Fruit fly (Drosophila melanogaster) whole organism, embryonic: ENCODE data around the gene Hel25E.

Experiments
- ATbp ChIP-seq: fragments of 200-800 bp; sonication (Bioruptor generic); optimal IDR thresholded peaks from 2 replicates; lab custom pipeline; 2017; ENCODE audit warnings: missing biosample characterization, mild to moderate bottlenecking, missing genetic modification characterization, missing genetic modification reagents
- BEAF-32 ChIP-seq: fragments of 200-800 bp; sonication (Bioruptor generic); optimal IDR thresholded peaks from 3 replicates; lab custom pipeline; 2017; ENCODE audit warnings: missing biosample characterization, missing genetic modification characterization, mild to moderate bottlenecking, moderate library complexity, missing genetic modification reagents
- CG1024 ChIP-seq: fragments of 200-800 bp; sonication (Bioruptor generic); IDR thresholded peaks from 2 replicates; pipeline ENCODE4 v1.3.6; 2022; ENCODE audit warnings: missing biosample characterization, missing genetic modification characterization
- CG11456 ChIP-seq: fragments of 200-800 bp; sonication (Bioruptor generic); IDR thresholded peaks from 3 replicates; pipeline ENCODE4 v1.3.6; 2022; ENCODE audit warnings: missing biosample characterization, missing genetic modification characterization
- CG14441 ChIP-seq: fragments of 200-800 bp; sonication (Bioruptor generic); IDR thresholded peaks from 2 replicates; pipeline ENCODE4 v1.3.6; 2022; ENCODE audit warnings: missing biosample characterization, missing genetic modification characterization
- CG15073 ChIP-seq: fragments of 200-800 bp; sonication (Bioruptor generic); optimal IDR thresholded peaks from 2 replicates; lab custom pipeline; 2016; ENCODE audit warnings: missing biosample characterization, missing genetic modification characterization
- CG15479 ChIP-seq: fragments of 200-800 bp; sonication (Bioruptor generic); optimal IDR thresholded peaks from 3 replicates; lab custom pipeline; 2019; ENCODE audit warnings: missing biosample characterization, mild to moderate bottlenecking, missing genetic modification characterization, moderate library complexity
- CG18599 ChIP-seq: fragments of 200-800 bp; sonication (Bioruptor generic); optimal IDR thresholded peaks from 3 replicates; lab custom pipeline; 2017; ENCODE audit warnings: missing biosample characterization, missing genetic modification characterization, mild to moderate bottlenecking, moderate library complexity, missing genetic modification reagents
- CG18619 ChIP-seq: fragments of 200-800 bp; sonication (Bioruptor generic); optimal IDR thresholded peaks from 3 replicates; lab custom pipeline; 2017; ENCODE audit warnings: missing biosample characterization, mild to moderate bottlenecking, missing genetic modification characterization
- CG2120 ChIP-seq: fragments of 200-800 bp; sonication (Bioruptor generic); optimal IDR thresholded peaks from 3 replicates; lab custom pipeline; 2016; ENCODE audit warnings: missing biosample characterization, missing genetic modification characterization
- CG2129 ChIP-seq: fragments of 200-800 bp; sonication (Bioruptor generic); IDR thresholded peaks from 2 replicates; pipeline ENCODE4 v1.3.6; 2022; ENCODE audit warnings: missing biosample characterization, missing genetic modification characterization; ENCODE audit not compliant: partially characterized antibody
- CG31224 ChIP-seq: fragments of 200-800 bp; sonication (Bioruptor generic); IDR thresholded peaks from 2 replicates; pipeline ENCODE4 v1.3.6; 2022; ENCODE audit warnings: missing biosample characterization, missing genetic modification characterization
- CG32532 ChIP-seq: fragments of 200-800 bp; sonication (Bioruptor generic); IDR thresholded peaks from 2 replicates; pipeline ENCODE4 v1.3.6; 2022; ENCODE audit warnings: missing biosample characterization, missing genetic modification characterization
- CG33557 ChIP-seq: fragments of 200-800 bp; sonication (Bioruptor generic); optimal IDR thresholded peaks from 2 replicates; lab custom pipeline; 2019; ENCODE audit warnings: missing biosample characterization, mild to moderate bottlenecking, missing genetic modification characterization, moderate library complexity
- CG7556 ChIP-seq: fragments of 200-800 bp; sonication (Bioruptor generic); optimal IDR thresholded peaks from 2 replicates; lab custom pipeline; 2017; ENCODE audit warnings: missing biosample characterization, mild to moderate bottlenecking, missing genetic modification characterization
- CG8924 ChIP-seq: fragments of 200-800 bp; optimal IDR thresholded peaks from 3 replicates; lab custom pipeline; 2019; ENCODE audit warnings: missing biosample characterization, mild to moderate bottlenecking, missing genetic modification characterization, moderate library complexity
- CG9932 ChIP-seq: fragments of 200-800 bp; sonication (Bioruptor generic); IDR thresholded peaks from 2 replicates; pipeline ENCODE4 v1.3.6; 2022; ENCODE audit warnings: missing biosample characterization, missing genetic modification characterization
- CoRest ChIP-seq: fragments of 200-800 bp; sonication (Bioruptor generic); optimal IDR thresholded peaks from 3 replicates; lab custom pipeline; 2018; ENCODE audit warnings: missing biosample characterization, mild to moderate bottlenecking, missing genetic modification characterization, moderate library complexity
- Dll ChIP-seq: fragments of 200-800 bp; sonication (Bioruptor generic); IDR thresholded peaks from 4 replicates; pipeline ENCODE4 v1.3.6; 2022; ENCODE audit warnings: missing biosample characterization, missing genetic modification characterization; ENCODE audit not compliant: partially characterized antibody
- E2f1 ChIP-seq: fragments of 200-800 bp; sonication (Bioruptor generic); IDR thresholded peaks from 2 replicates; pipeline ENCODE4 v1.3.6; 2022; ENCODE audit warnings: missing biosample characterization, missing genetic modification characterization
- Elba2 ChIP-seq: fragments of 200-800 bp; sonication (Bioruptor generic); optimal IDR thresholded peaks from 3 replicates; lab custom pipeline; 2016; ENCODE audit warnings: missing biosample characterization, missing genetic modification characterization
- Fer3 ChIP-seq: fragments of 200-800 bp; sonication (Bioruptor generic); optimal IDR thresholded peaks from 2 replicates; lab custom pipeline; 2018; ENCODE audit warnings: missing biosample characterization, mild to moderate bottlenecking, missing genetic modification characterization, moderate library complexity
- H15 ChIP-seq: fragments of 200-800 bp; sonication (Bioruptor generic); IDR thresholded peaks from 3 replicates; pipeline ENCODE4 v1.3.6; 2022; ENCODE audit warnings: missing biosample characterization, missing genetic modification characterization
- HLH4C ChIP-seq: fragments of 200-800 bp; sonication (Bioruptor generic); IDR thresholded peaks from 3 replicates; pipeline ENCODE4 v1.3.6; 2022; ENCODE audit warnings: missing biosample characterization, missing genetic modification characterization; ENCODE audit not compliant: partially characterized antibody
- Pdp1 ChIP-seq, 2 experiments: fragments of 200-800 bp; sonication (Bioruptor generic); optimal IDR thresholded peaks; 3 replicates each; lab custom pipeline; 2016; ENCODE audit warnings: missing biosample characterization in 2 of 2, missing genetic modification characterization in 2 of 2, mild to moderate bottlenecking in 1 of 2, moderate library complexity in 1 of 2
- Poxn ChIP-seq: fragments of 200-800 bp; sonication (Bioruptor generic); IDR thresholded peaks from 2 replicates; pipeline ENCODE4 v1.3.6; 2022; ENCODE audit warnings: missing biosample characterization, missing genetic modification characterization
- Tbp ChIP-seq: fragments of >200 bp; optimal IDR thresholded peaks from 2 replicates; lab custom pipeline; 2018; ENCODE audit warnings: missing biosample characterization, missing genetic modification characterization
- amos ChIP-seq: fragments of 200-800 bp; sonication (Bioruptor generic); IDR thresholded peaks from 2 replicates; pipeline ENCODE4 v1.3.6; 2022; ENCODE audit warnings: missing biosample characterization, missing genetic modification characterization; ENCODE audit not compliant: partially characterized antibody
- ara ChIP-seq: fragments of 200-800 bp; sonication (Bioruptor generic); IDR thresholded peaks from 2 replicates; pipeline ENCODE4 v1.3.6; 2022; ENCODE audit warnings: missing biosample characterization, missing genetic modification characterization
- az2 ChIP-seq: fragments of 200-800 bp; sonication (Bioruptor generic); optimal IDR thresholded peaks from 3 replicates; lab custom pipeline; 2016; ENCODE audit warnings: missing biosample characterization, missing genetic modification characterization
- bab2 ChIP-seq: fragments of 200-800 bp; sonication (Bioruptor generic); optimal IDR thresholded peaks from 2 replicates; lab custom pipeline; 2016; ENCODE audit warnings: missing biosample characterization, missing genetic modification characterization
- cg ChIP-seq: fragments of 200-800 bp; sonication (Bioruptor generic); optimal IDR thresholded peaks from 3 replicates; lab custom pipeline; 2019; ENCODE audit warnings: missing biosample characterization, mild to moderate bottlenecking, missing genetic modification characterization, moderate library complexity
- cwo ChIP-seq: fragments of 200-800 bp; sonication (Bioruptor generic); optimal IDR thresholded peaks from 3 replicates; lab custom pipeline; 2017; ENCODE audit warnings: missing biosample characterization, missing genetic modification characterization, mild to moderate bottlenecking, moderate library complexity, missing genetic modification reagents
- ftz-f1 ChIP-seq: fragments of 200-800 bp; sonication (Bioruptor generic); optimal IDR thresholded peaks from 2 replicates; lab custom pipeline; 2016; ENCODE audit warnings: missing biosample characterization, missing genetic modification characterization
- gcm2 ChIP-seq: fragments of 200-800 bp; sonication (Bioruptor generic); optimal IDR thresholded peaks from 2 replicates; lab custom pipeline; 2016; ENCODE audit warnings: missing biosample characterization, missing genetic modification characterization
- insv ChIP-seq, 2 experiments: fragments of 200-800 bp; sonication (Bioruptor generic); optimal IDR thresholded peaks; 3 replicates each; lab custom pipeline; 2016 to 2018; ENCODE audit warnings: missing biosample characterization in 2 of 2, missing genetic modification characterization in 2 of 2
- kah ChIP-seq: fragments of 200-800 bp; sonication (Bioruptor generic); optimal IDR thresholded peaks from 2 replicates; lab custom pipeline; 2018; ENCODE audit warnings: missing biosample characterization, mild to moderate bottlenecking, missing genetic modification characterization
- klu ChIP-seq: fragments of 200-800 bp; sonication (Bioruptor generic); IDR thresholded peaks from 2 replicates; pipeline ENCODE4 v1.3.6; 2022; ENCODE audit warnings: missing biosample characterization, missing genetic modification characterization
- lmd ChIP-seq: fragments of 200-800 bp; sonication (Bioruptor generic); IDR thresholded peaks from 2 replicates; pipeline ENCODE4 v1.3.6; 2022; ENCODE audit warnings: missing biosample characterization, missing genetic modification characterization
- ranshi ChIP-seq: fragments of 200-800 bp; sonication (Bioruptor generic); IDR thresholded peaks from 2 replicates; pipeline ENCODE4 v1.3.6; 2022; ENCODE audit warnings: missing biosample characterization, missing genetic modification characterization
- scrt ChIP-seq: fragments of 200-800 bp; sonication (Bioruptor generic); optimal IDR thresholded peaks from 2 replicates; lab custom pipeline; 2018; ENCODE audit warnings: missing biosample characterization, mild to moderate bottlenecking, missing genetic modification characterization, moderate library complexity
- sens ChIP-seq: fragments of 200-800 bp; sonication (Bioruptor generic); peaks from one replicate; lab custom pipeline; 2016; ENCODE audit warnings: missing biosample characterization, missing genetic modification characterization
- slou ChIP-seq: fragments of 200-800 bp; sonication (Bioruptor generic); optimal IDR thresholded peaks from 3 replicates; lab custom pipeline; 2016; ENCODE audit warnings: missing biosample characterization, missing genetic modification characterization
- sna ChIP-seq: fragments of 200-800 bp; sonication (Bioruptor generic); IDR thresholded peaks from 2 replicates; pipeline ENCODE4 v1.3.6; 2022; ENCODE audit warnings: missing biosample characterization, missing genetic modification characterization; ENCODE audit not compliant: partially characterized antibody
- sug ChIP-seq: fragments of 200-800 bp; optimal IDR thresholded peaks from 2 replicates; lab custom pipeline; 2019; ENCODE audit warnings: missing biosample characterization, mild to moderate bottlenecking, missing genetic modification characterization, moderate library complexity
- tll ChIP-seq, 2 experiments: fragments of 200-800 bp in 1 of 2; fragments of >200 bp in 1 of 2; sonication (Bioruptor generic) in 1 of 2; optimal IDR thresholded peaks; 2 replicates each; lab custom pipeline; 2017 to 2019; ENCODE audit warnings: missing biosample characterization in 2 of 2, missing genetic modification characterization in 2 of 2, mild to moderate bottlenecking in 1 of 2, moderate library complexity in 1 of 2
- toy ChIP-seq: fragments of 200-800 bp; sonication (Bioruptor generic); IDR thresholded peaks from 2 replicates; pipeline ENCODE4 v1.3.6; 2022; ENCODE audit warnings: missing biosample characterization, missing genetic modification characterization
- ttk ChIP-seq: fragments of 200-800 bp; sonication (Bioruptor generic); IDR thresholded peaks from 2 replicates; pipeline ENCODE4 v2.1.2; 2022; ENCODE audit warnings: missing biosample characterization, missing genetic modification characterization
- z ChIP-seq: fragments of 200-800 bp; sonication (Bioruptor generic); IDR thresholded peaks from 3 replicates; pipeline ENCODE4 v1.3.6; 2022; ENCODE audit warnings: missing biosample characterization, missing genetic modification characterization

Hel25E gene

DNA sequence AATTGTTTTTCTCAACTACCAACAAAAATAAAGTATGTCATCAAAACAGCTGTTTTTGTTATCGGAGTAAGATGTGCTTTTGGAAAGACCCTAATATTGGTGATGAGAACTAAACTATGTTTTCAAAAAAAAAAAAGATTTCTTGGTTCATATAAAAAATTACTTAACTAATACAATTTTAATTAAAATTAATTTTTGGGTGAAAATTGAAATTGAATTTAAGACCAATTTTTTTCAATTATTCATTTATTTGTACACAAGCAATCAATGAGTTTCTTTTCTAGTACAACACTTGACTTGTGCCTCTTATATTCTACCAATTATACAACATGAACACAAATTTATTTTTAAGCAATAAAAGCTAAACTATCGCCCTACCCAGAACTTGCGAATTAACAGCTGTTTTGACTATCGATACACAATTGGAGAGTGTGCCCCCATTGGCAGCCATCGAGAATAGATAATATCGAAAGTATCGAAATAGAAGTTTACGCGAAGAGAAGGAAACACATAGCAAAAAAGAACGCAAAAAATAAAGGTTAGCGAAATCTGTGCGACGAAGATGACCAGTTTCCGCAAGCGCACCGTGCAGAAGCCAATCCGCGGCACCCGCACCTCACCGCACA, 18.2 kb downstream of the Hel25E start, which contains the start of the genes Vps52 and Elp4 (continued):
- TF ChIP-seq ttk (GFP tag; lab: Robert Waterston, UW) = peak; percentile 58
- no peak for TF ChIP-seq Poxn (GFP tag; lab: Robert Waterston, UW)
- TF ChIP-seq CG7556 (GFP tag; lab: Kevin White, UChicago) = peak; percentile 81
- TF ChIP-seq insv (GFP tag; optimal IDR thresholded peaks at IDR 0.05; lab: Kevin White, UChicago) = peak in 1 of 2 experiments; percentile 51
- peak; percentile 83 for TF ChIP-seq HLH4C (GFP tag; lab: Robert Waterston, UW)
- TF ChIP-seq az2 (GFP tag; lab: Kevin White, UChicago) = peak; percentile 77
- peak; percentile 57; the same call in 1 of the 2 replicates for TF ChIP-seq ranshi (GFP tag; lab: Robert Waterston, UW)
- no peak for TF ChIP-seq Tbp (GFP tag; lab: Kevin White, UChicago)
- TF ChIP-seq CG15073 (GFP tag; lab: Kevin White, UChicago) = peak; percentile 19
- TF ChIP-seq CoRest (tag; lab: Kevin White, UChicago) = peak; percentile 92
- peak; percentile 85 for TF ChIP-seq sug (tag; lab: Kevin White, UChicago)
- peak; percentile 82 for TF ChIP-seq Fer3 (tag; lab: Kevin White, UChicago)
- no peak for TF ChIP-seq ATbp (GFP tag; lab: Kevin White, UChicago)
- TF ChIP-seq CG18619 (GFP tag; lab: Kevin White, UChicago) = peak; percentile 67
- peak; percentile 70 for TF ChIP-seq lmd (GFP tag; lab: Robert Waterston, UW)
- TF ChIP-seq CG31224 (GFP tag; lab: Robert Waterston, UW) = peak; percentile 56; the same call in 1 of the 2 replicates
- peak; percentile 58; the same call in 1 of the 2 replicates for TF ChIP-seq klu (GFP tag; lab: Robert Waterston, UW)
- TF ChIP-seq CG11456 (GFP tag; lab: Robert Waterston, UW) = peak; percentile 74; the same call in 2 of the 3 replicates
- TF ChIP-seq CG33557 = peak; percentile 67
- peak; percentile 49 for TF ChIP-seq bab2 (GFP tag; lab: Kevin White, UChicago)
- peak; percentile 63 for TF ChIP-seq CG2129 (GFP tag; lab: Robert Waterston, UW)
- TF ChIP-seq slou = peak; percentile 79
- peak; percentile 52 to 68 for TF ChIP-seq Pdp1 (GFP tag; optimal IDR thresholded peaks at IDR 0.05; lab: Kevin White, UChicago)
- peak; percentile 2 for TF ChIP-seq kah
- peak; percentile 80 for TF ChIP-seq CG32532 (GFP tag; lab: Robert Waterston, UW)
- TF ChIP-seq CG9932 = peak; percentile 76
- no peak for TF ChIP-seq ftz-f1
- TF ChIP-seq toy (GFP tag; lab: Robert Waterston, UW) = no peak
- TF ChIP-seq ara = no peak
- TF ChIP-seq sens = peak; percentile 93
- no peak for TF ChIP-seq scrt
- peak; percentile 66 for TF ChIP-seq E2f1 (GFP tag; lab: Robert Waterston, UW)
- peak; percentile 70 for TF ChIP-seq CG14441 (GFP tag; lab: Robert Waterston, UW)
- TF ChIP-seq Dll (GFP tag; lab: Robert Waterston, UW) = peak; percentile 81
- TF ChIP-seq CG1024 (GFP tag; lab: Robert Waterston, UW) = peak; percentile 41; the same call in 1 of the 2 replicates
- no peak for TF ChIP-seq z (GFP tag; lab: Robert Waterston, UW)
- no peak for TF ChIP-seq tll (GFP tag; optimal IDR thresholded peaks at IDR 0.05; lab: Kevin White, UChicago)
- TF ChIP-seq BEAF-32 = peak; percentile 80
- TF ChIP-seq CG15479 = no peak
- no peak for TF ChIP-seq CG18599
- TF ChIP-seq cg (GFP tag; lab: Kevin White, UChicago) = no peak
- TF ChIP-seq CG2120 (GFP tag; lab: Kevin White, UChicago) = peak; percentile 84
- peak; percentile 61; the same call in 1 of the 2 replicates for TF ChIP-seq sna
- peak; percentile 59; the same call in 1 of the 3 replicates for TF ChIP-seq H15 (GFP tag; lab: Robert Waterston, UW)
- TF ChIP-seq cwo (GFP tag; lab: Kevin White, UChicago) = peak; percentile 40
- peak; percentile 76 for TF ChIP-seq amos (GFP tag; lab: Robert Waterston, UW)
- TF ChIP-seq gcm2 (GFP tag; lab: Kevin White, UChicago) = no peak
- peak; percentile 78 for TF ChIP-seq CG8924 (tag; lab: Kevin White, UChicago)
- TF ChIP-seq Elba2 (GFP tag; lab: Kevin White, UChicago) = peak; percentile 42
